Fruit fly (Drosophila melanogaster) S2 (cell line): Measurements from ENCODE around the gene CG46508.
"Not testable (repeated sequence)": the region's sequence is repeated elsewhere in the genome, so short reads cannot be mapped to it uniquely, and the experiment has no call there.

Experiments used
- CG8478 ChIP-seq: fragments of >200 bp; optimal IDR thresholded peaks from 2 replicates; lab custom pipeline; 2018
- CTCF ChIP-seq, 2 experiments: fragments of >200 bp; optimal IDR thresholded peaks; 2 replicates each; lab custom pipeline; 2018

DNA sequence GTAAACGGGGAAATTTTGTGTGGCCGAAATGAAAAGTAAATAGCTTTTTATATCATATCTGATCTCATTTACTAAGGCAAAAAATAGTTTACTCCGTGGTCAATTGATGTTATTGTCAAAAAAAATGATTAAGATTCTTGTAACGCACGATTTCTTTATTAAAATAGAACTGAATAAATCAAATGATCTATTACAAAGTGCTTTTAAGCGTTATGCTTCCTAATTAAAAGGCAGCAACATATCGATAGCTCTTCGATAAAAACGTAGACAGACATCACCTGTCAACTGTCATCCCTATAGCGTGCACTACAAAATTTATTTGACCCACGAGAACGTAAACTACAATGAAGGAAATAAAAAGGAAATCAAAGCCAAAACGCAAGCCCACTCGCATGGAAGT is at the start of gene CG46508:
- TF ChIP-seq CG8478 (lab: Kevin White, UChicago); CTCF (optimal IDR thresholded peaks at IDR 0.05; lab: Kevin White, UChicago): not testable (repeated sequence)
